Fruit fly (Drosophila melanogaster) whole organism, embryonic: ENCODE results near the gene CG4968.

ENCODE experiments used
- B-H2 ChIP-seq: fragments of 200-800 bp; sonication (Bioruptor generic); optimal IDR thresholded peaks from 2 replicates; lab custom pipeline; 2018; ENCODE audit warnings: missing biosample characterization, mild to moderate bottlenecking, missing genetic modification characterization
- BEAF-32 ChIP-seq: fragments of 200-800 bp; sonication (Bioruptor generic); optimal IDR thresholded peaks from 3 replicates; lab custom pipeline; 2017; ENCODE audit warnings: missing biosample characterization, missing genetic modification characterization, mild to moderate bottlenecking, moderate library complexity, missing genetic modification reagents
- Bgb ChIP-seq: fragments of 200-800 bp; sonication (Bioruptor generic); IDR thresholded peaks from 2 replicates; pipeline ENCODE4 v1.3.6; 2022; ENCODE audit warnings: missing biosample characterization, missing genetic modification characterization; ENCODE audit not compliant: partially characterized antibody
- CG10209 ChIP-seq: fragments of 200-800 bp; sonication (Bioruptor generic); optimal IDR thresholded peaks from 3 replicates; lab custom pipeline; 2017; ENCODE audit warnings: missing biosample characterization, mild to moderate bottlenecking, missing genetic modification characterization, missing genetic modification reagents
- CG1024 ChIP-seq: fragments of 200-800 bp; sonication (Bioruptor generic); IDR thresholded peaks from 2 replicates; pipeline ENCODE4 v1.3.6; 2022; ENCODE audit warnings: missing biosample characterization, missing genetic modification characterization
- CG12071 ChIP-seq: fragments of 200-800 bp; sonication (Bioruptor generic); optimal IDR thresholded peaks from 3 replicates; lab custom pipeline; 2018; ENCODE audit warnings: missing biosample characterization, mild to moderate bottlenecking, missing genetic modification characterization
- CG13775 ChIP-seq: fragments of 200-800 bp; sonication (Bioruptor generic); optimal IDR thresholded peaks from 3 replicates; lab custom pipeline; 2017; ENCODE audit warnings: missing biosample characterization, mild to moderate bottlenecking, missing genetic modification characterization
- CG14667 ChIP-seq: fragments of 200-800 bp; sonication (Bioruptor generic); IDR thresholded peaks from 2 replicates; pipeline ENCODE4 v1.3.6; 2022; ENCODE audit warnings: missing biosample characterization, missing genetic modification characterization
- CG14710 ChIP-seq: fragments of 200-800 bp; sonication (Bioruptor generic); optimal IDR thresholded peaks from 3 replicates; lab custom pipeline; 2019; ENCODE audit warnings: missing biosample characterization, mild to moderate bottlenecking, missing genetic modification characterization, moderate library complexity
- CG15601 ChIP-seq: fragments of 200-800 bp; sonication (Bioruptor generic); optimal IDR thresholded peaks from 3 replicates; lab custom pipeline; 2019; ENCODE audit warnings: missing biosample characterization, mild to moderate bottlenecking, missing genetic modification characterization, moderate library complexity
- CG1603 ChIP-seq: fragments of 200-800 bp; sonication (Bioruptor generic); optimal IDR thresholded peaks from 2 replicates; lab custom pipeline; 2019; ENCODE audit warnings: missing biosample characterization, mild to moderate bottlenecking, missing genetic modification characterization, moderate library complexity
- CG16813 ChIP-seq: fragments of 200-800 bp; sonication (Bioruptor generic); IDR thresholded peaks from 3 replicates; pipeline ENCODE4 v1.3.6; 2022; ENCODE audit warnings: missing biosample characterization, missing genetic modification characterization; ENCODE audit not compliant: partially characterized antibody
- CG17802 ChIP-seq: fragments of 200-800 bp; sonication (Bioruptor generic); optimal IDR thresholded peaks from 2 replicates; lab custom pipeline; 2018; ENCODE audit warnings: missing biosample characterization, mild to moderate bottlenecking, missing genetic modification characterization, moderate library complexity
- CG18262 ChIP-seq: fragments of 200-800 bp; optimal IDR thresholded peaks from 3 replicates; lab custom pipeline; 2019; ENCODE audit warnings: missing biosample characterization, mild to moderate bottlenecking, missing genetic modification characterization, moderate library complexity
- CG2712 ChIP-seq: fragments of 200-800 bp; optimal IDR thresholded peaks from 3 replicates; lab custom pipeline; 2019; ENCODE audit warnings: missing biosample characterization, mild to moderate bottlenecking, missing genetic modification characterization, moderate library complexity
- CG30020 ChIP-seq: fragments of 200-800 bp; optimal IDR thresholded peaks from 2 replicates; lab custom pipeline; 2019; ENCODE audit warnings: missing biosample characterization, mild to moderate bottlenecking, missing genetic modification characterization, moderate library complexity
- CG30403 ChIP-seq: fragments of 200-800 bp; sonication (Bioruptor generic); optimal IDR thresholded peaks from 3 replicates; lab custom pipeline; 2016; ENCODE audit warnings: missing biosample characterization, missing genetic modification characterization
- CG42726 ChIP-seq: fragments of 200-800 bp; sonication (Bioruptor generic); IDR thresholded peaks from 2 replicates; pipeline ENCODE4 v1.3.6; 2022; ENCODE audit warnings: missing biosample characterization, missing genetic modification characterization; ENCODE audit not compliant: partially characterized antibody
- CG8290 ChIP-seq, 3 experiments: fragments of 200-800 bp; sonication (Bioruptor generic); optimal IDR thresholded peaks; 2 replicates each; lab custom pipeline; 2016 to 2019; ENCODE audit warnings: missing biosample characterization in 3 of 3, missing genetic modification characterization in 3 of 3, mild to moderate bottlenecking in 2 of 3, moderate library complexity in 1 of 3
- CG8924 ChIP-seq: fragments of 200-800 bp; optimal IDR thresholded peaks from 3 replicates; lab custom pipeline; 2019; ENCODE audit warnings: missing biosample characterization, mild to moderate bottlenecking, missing genetic modification characterization, moderate library complexity
- Dref ChIP-seq: fragments of 200-800 bp; sonication (Bioruptor generic); IDR thresholded peaks from 2 replicates; pipeline ENCODE4 v1.3.6; 2022; ENCODE audit warnings: missing biosample characterization, missing genetic modification characterization
- Elba2 ChIP-seq: fragments of 200-800 bp; sonication (Bioruptor generic); optimal IDR thresholded peaks from 3 replicates; lab custom pipeline; 2016; ENCODE audit warnings: missing biosample characterization, missing genetic modification characterization
- Ets65A ChIP-seq: fragments of 200-800 bp; sonication (Bioruptor generic); peaks from one replicate; lab custom pipeline; 2016; ENCODE audit warnings: missing biosample characterization, missing genetic modification characterization
- Hmx ChIP-seq: fragments of 200-800 bp; sonication (Bioruptor generic); optimal IDR thresholded peaks from 2 replicates; lab custom pipeline; 2016; ENCODE audit warnings: missing biosample characterization, missing genetic modification characterization
- Hr3 ChIP-seq: fragments of 200-800 bp; sonication (Bioruptor generic); optimal IDR thresholded peaks from 3 replicates; lab custom pipeline; 2016; ENCODE audit warnings: missing biosample characterization, missing genetic modification characterization
- NC2α ChIP-seq: fragments of 200-800 bp; sonication (Bioruptor generic); optimal IDR thresholded peaks from 2 replicates; lab custom pipeline; 2016; ENCODE audit warnings: missing biosample characterization, missing genetic modification characterization
- Pdp1 ChIP-seq, 2 experiments: fragments of 200-800 bp; sonication (Bioruptor generic); optimal IDR thresholded peaks; 3 replicates each; lab custom pipeline; 2016; ENCODE audit warnings: missing biosample characterization in 2 of 2, missing genetic modification characterization in 2 of 2, mild to moderate bottlenecking in 1 of 2, moderate library complexity in 1 of 2
- Sox100B ChIP-seq: fragments of 200-800 bp; sonication (Bioruptor generic); optimal IDR thresholded peaks from 3 replicates; lab custom pipeline; 2018; ENCODE audit warnings: missing biosample characterization, mild to moderate bottlenecking, missing genetic modification characterization
- Sry-β ChIP-seq: fragments of 200-800 bp; sonication (Bioruptor generic); optimal IDR thresholded peaks from 2 replicates; lab custom pipeline; 2018; ENCODE audit warnings: missing biosample characterization, mild to moderate bottlenecking, missing genetic modification characterization, moderate library complexity
- Xbp1 ChIP-seq: fragments of 200-800 bp; sonication (Bioruptor generic); optimal IDR thresholded peaks from 3 replicates; lab custom pipeline; 2016; ENCODE audit warnings: missing biosample characterization, mild to moderate bottlenecking, missing genetic modification characterization
- amos ChIP-seq: fragments of 200-800 bp; sonication (Bioruptor generic); IDR thresholded peaks from 2 replicates; pipeline ENCODE4 v1.3.6; 2022; ENCODE audit warnings: missing biosample characterization, missing genetic modification characterization; ENCODE audit not compliant: partially characterized antibody
- bbx ChIP-seq: fragments of 200-800 bp; sonication (Bioruptor generic); IDR thresholded peaks from 2 replicates; pipeline ENCODE4 v1.3.6; 2022; ENCODE audit warnings: missing biosample characterization, missing genetic modification characterization; ENCODE audit not compliant: partially characterized antibody
- crp ChIP-seq, 2 experiments: fragments of 200-800 bp; sonication (Bioruptor generic); optimal IDR thresholded peaks; 2 replicates in 1 of 2; 3 replicates in 1 of 2; lab custom pipeline; 2017; ENCODE audit warnings: missing biosample characterization in 2 of 2, missing genetic modification characterization in 2 of 2, mild to moderate bottlenecking in 1 of 2, moderate library complexity in 1 of 2
- dmrt11E ChIP-seq: fragments of 200-800 bp; sonication (Bioruptor generic); optimal IDR thresholded peaks from 3 replicates; lab custom pipeline; 2018; ENCODE audit warnings: missing biosample characterization, mild to moderate bottlenecking, missing genetic modification characterization, moderate library complexity
- dpn ChIP-seq, 2 experiments: fragments of 200-800 bp; sonication (Bioruptor generic); optimal IDR thresholded peaks; 3 replicates each; lab custom pipeline; 2016; ENCODE audit warnings: missing biosample characterization in 2 of 2, missing genetic modification characterization in 2 of 2
- gfzf ChIP-seq: fragments of 200-800 bp; sonication (Bioruptor generic); optimal IDR thresholded peaks from 2 replicates; lab custom pipeline; 2016; ENCODE audit warnings: missing biosample characterization, mild to moderate bottlenecking, missing genetic modification characterization, moderate library complexity
- lola ChIP-seq, 3 experiments: fragments of >200 bp in 2 of 3; fragments of 200-800 bp in 1 of 3; sonication (Bioruptor generic) in 1 of 3; optimal IDR thresholded peaks; 2 replicates each; lab custom pipeline; 2017 to 2019; ENCODE audit warnings: missing biosample characterization in 3 of 3, missing genetic modification characterization in 3 of 3, mild to moderate bottlenecking in 1 of 3, moderate library complexity in 1 of 3
- luna ChIP-seq: fragments of 200-800 bp; sonication (Bioruptor generic); optimal IDR thresholded peaks from 2 replicates; lab custom pipeline; 2016; ENCODE audit warnings: missing biosample characterization, missing genetic modification characterization
- phol ChIP-seq: fragments of 200-800 bp; sonication (Bioruptor generic); optimal IDR thresholded peaks from 3 replicates; lab custom pipeline; 2018; ENCODE audit warnings: missing biosample characterization, mild to moderate bottlenecking, missing genetic modification characterization, moderate library complexity
- row ChIP-seq: fragments of 200-800 bp; sonication (Bioruptor generic); IDR thresholded peaks from 3 replicates; pipeline ENCODE4 v1.3.6; 2022; ENCODE audit warnings: missing biosample characterization, missing genetic modification characterization
- sna ChIP-seq: fragments of 200-800 bp; sonication (Bioruptor generic); IDR thresholded peaks from 2 replicates; pipeline ENCODE4 v1.3.6; 2022; ENCODE audit warnings: missing biosample characterization, missing genetic modification characterization; ENCODE audit not compliant: partially characterized antibody
- ssp ChIP-seq: fragments of 200-800 bp; sonication (Bioruptor generic); IDR thresholded peaks from 2 replicates; pipeline ENCODE4 v1.3.6; 2022; ENCODE audit warnings: missing biosample characterization, missing genetic modification characterization
- tio ChIP-seq: fragments of 200-800 bp; sonication (Bioruptor generic); optimal IDR thresholded peaks from 2 replicates; lab custom pipeline; 2017; ENCODE audit warnings: missing biosample characterization, missing genetic modification characterization, inconsistent platforms
- trem ChIP-seq: fragments of 200-800 bp; optimal IDR thresholded peaks from 3 replicates; lab custom pipeline; 2019; ENCODE audit warnings: missing biosample characterization, mild to moderate bottlenecking, missing genetic modification characterization, moderate library complexity
- zfh2 ChIP-seq: fragments of 200-800 bp; sonication (Bioruptor generic); optimal IDR thresholded peaks from 2 replicates; lab custom pipeline; 2016; ENCODE audit warnings: missing biosample characterization, missing genetic modification characterization

Gene CG4968

DNA sequence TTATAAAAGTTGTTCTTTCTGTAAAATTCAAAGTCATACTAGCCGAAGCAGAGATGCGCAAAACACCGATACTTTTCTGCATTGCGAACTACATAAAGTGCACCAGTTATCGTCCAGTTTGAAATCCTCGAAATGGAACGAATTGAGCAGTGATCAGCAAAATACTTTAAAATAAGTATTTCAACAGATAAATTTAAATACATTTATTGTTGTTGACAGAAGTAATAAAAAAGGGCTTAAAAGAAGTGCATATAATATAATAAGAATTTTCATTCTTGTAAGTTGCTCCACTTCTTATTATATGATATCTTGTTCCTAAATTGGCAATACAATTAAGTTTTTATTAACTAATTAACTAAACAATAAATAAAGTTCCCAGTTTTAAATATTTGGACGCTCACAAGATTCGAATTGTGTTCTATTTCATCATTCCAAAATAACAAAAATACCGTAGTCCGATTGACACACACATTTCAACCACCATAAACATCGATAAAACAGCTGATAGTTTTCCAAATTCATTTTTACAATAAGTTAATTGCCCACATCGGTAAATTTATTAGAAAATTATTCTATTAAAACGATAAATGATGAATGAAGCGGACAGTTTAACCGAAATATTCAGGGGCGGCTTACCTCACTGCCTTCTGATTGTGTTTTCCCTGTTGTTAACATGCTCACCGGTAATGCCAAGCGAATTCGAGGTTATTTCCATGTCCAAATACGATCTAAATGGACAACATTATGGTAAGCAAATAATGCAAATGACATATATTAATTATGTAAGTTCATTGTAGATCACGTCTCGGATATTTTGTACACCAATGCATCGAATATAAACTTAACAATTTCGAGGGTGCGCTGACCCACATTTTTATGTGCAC, 7.8 kb downstream of the CG4968 start, which contains the start of the genes Usp14 and CG4972 (continued):
- TF ChIP-seq CG12071 (GFP tag; lab: Kevin White, UChicago), result no peak
- no peak for TF ChIP-seq CG10209 (GFP tag; lab: Kevin White, UChicago)
- peak; percentile 0 for TF ChIP-seq Hr3
- peak; percentile 53; the same call in 1 of the 2 replicates for TF ChIP-seq amos (GFP tag; lab: Robert Waterston, UW)
- TF ChIP-seq CG13775, result peak; percentile 8
- TF ChIP-seq trem, result peak; percentile 32
- peak; percentile 45 for TF ChIP-seq CG30403 (GFP tag; lab: Kevin White, UChicago)
- TF ChIP-seq sna, result 0 out of 2 replicates have a peak, but pooled peaks have one; percentile 9
- peak; percentile 64 for TF ChIP-seq CG14710 (tag; lab: Kevin White, UChicago)
- no peak for TF ChIP-seq luna (GFP tag; lab: Kevin White, UChicago)
- TF ChIP-seq bbx (GFP tag; lab: Robert Waterston, UW), result peak; percentile 42
- TF ChIP-seq BEAF-32, result peak; percentile 80
- peak; percentile 38; the same call in 1 of the 2 replicates for TF ChIP-seq Bgb
- TF ChIP-seq CG1024 (GFP tag; lab: Robert Waterston, UW), result peak; percentile 79; the same call in 1 of the 2 replicates
- peak; percentile 61 for TF ChIP-seq Sry-β (GFP tag; lab: Kevin White, UChicago)
- peak; percentile 33 for TF ChIP-seq CG2712 (tag; lab: Kevin White, UChicago)
- no peak for TF ChIP-seq Hmx
- TF ChIP-seq dmrt11E (tag; lab: Kevin White, UChicago), result peak; percentile 39
- TF ChIP-seq ssp (GFP tag; lab: Robert Waterston, UW), result peak; percentile 83
- TF ChIP-seq CG42726 (GFP tag; lab: Robert Waterston, UW), result 0 out of 2 replicates have a peak, but pooled peaks have one; percentile 9
- peak in 1 of 3 experiments; percentile 2 for TF ChIP-seq lola (GFP tag; optimal IDR thresholded peaks at IDR 0.05; lab: Kevin White, UChicago)
- TF ChIP-seq phol (tag; lab: Kevin White, UChicago), result peak; percentile 60
- TF ChIP-seq CG16813 (GFP tag; lab: Robert Waterston, UW), result 0 out of 3 replicates have a peak, but pooled peaks have one; percentile 41
- peak; percentile 86 for TF ChIP-seq CG17802 (tag; lab: Kevin White, UChicago)
- TF ChIP-seq CG8290 (GFP tag; optimal IDR thresholded peaks at IDR 0.05; lab: Kevin White, UChicago), result peak; percentile 6
- no peak for TF ChIP-seq CG8290 (tag; optimal IDR thresholded peaks at IDR 0.05; lab: Kevin White, UChicago)
- peak; percentile 70; the same call in 1 of the 2 replicates for TF ChIP-seq CG14667 (GFP tag; lab: Robert Waterston, UW)
- peak; percentile 72 for TF ChIP-seq row
- peak; percentile 3 for TF ChIP-seq Elba2 (GFP tag; lab: Kevin White, UChicago)
- TF ChIP-seq Pdp1 (GFP tag; optimal IDR thresholded peaks at IDR 0.05; lab: Kevin White, UChicago), result peak in 1 of 2 experiments; percentile 27
- TF ChIP-seq NC2α (GFP tag; lab: Kevin White, UChicago), result no peak
- peak; percentile 54 for TF ChIP-seq Dref
- peak; percentile 37 for TF ChIP-seq gfzf
- TF ChIP-seq Ets65A (GFP tag; lab: Kevin White, UChicago), result peak; percentile 25
- peak; percentile 11 for TF ChIP-seq tio (GFP tag; lab: Kevin White, UChicago)
- peak; percentile 11 for TF ChIP-seq CG15601 (tag; lab: Kevin White, UChicago)
- TF ChIP-seq Sox100B, result peak; percentile 9
- peak; percentile 99 for TF ChIP-seq CG1603 (tag; lab: Kevin White, UChicago)
- TF ChIP-seq B-H2 (GFP tag; lab: Kevin White, UChicago), result no peak
- TF ChIP-seq Xbp1 (GFP tag; lab: Kevin White, UChicago), result peak; percentile 6
- TF ChIP-seq CG30020 (tag; lab: Kevin White, UChicago), result peak; percentile 99
- TF ChIP-seq zfh2 (GFP tag; lab: Kevin White, UChicago), result no peak
- peak; percentile 40 for TF ChIP-seq CG8924 (tag; lab: Kevin White, UChicago)
- peak in 1 of 2 experiments; percentile 18 for TF ChIP-seq dpn (GFP tag; optimal IDR thresholded peaks at IDR 0.05; lab: Kevin White, UChicago)
- TF ChIP-seq CG18262 (tag; lab: Kevin White, UChicago), result peak; percentile 48
- TF ChIP-seq crp (GFP tag; optimal IDR thresholded peaks at IDR 0.05; lab: Kevin White, UChicago), result peak in 1 of 2 experiments; percentile 78
